Fruit fly (Drosophila melanogaster): Measurements from ENCODE around the gene CG9586.

The CG9586 gene

DNA sequence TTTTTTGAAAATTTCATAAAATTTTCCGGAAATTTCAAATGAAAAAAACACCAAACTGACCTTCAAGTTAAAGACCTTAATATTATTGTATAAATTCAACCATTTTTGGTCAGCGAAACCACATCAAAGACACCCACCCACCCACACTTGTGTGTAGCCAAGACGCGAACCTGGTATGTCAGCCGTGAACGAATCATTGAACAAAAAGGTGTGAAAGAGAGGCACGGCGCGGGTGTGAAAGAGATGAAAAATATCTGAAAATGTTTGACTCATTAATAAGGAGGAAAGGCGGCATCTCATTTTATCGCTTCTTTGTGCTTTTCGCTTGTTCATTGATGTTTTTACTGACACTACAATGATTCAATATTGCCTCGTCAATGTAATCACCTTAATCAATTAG, 8.0 kb downstream of the CG9586 start:
- TF ChIP-seq Abd-B (GFP tag; optimal IDR thresholded peaks at IDR 0.05) (no peak), br (GFP tag; optimal IDR thresholded peaks at IDR 0.05) (no peak), Dif (GFP tag; optimal IDR thresholded peaks at IDR 0.05; ENCODE audit: partially characterized antibody) (no peak), Myc (optimal IDR thresholded peaks at IDR 0.05) (no peak), fru (GFP tag; optimal IDR thresholded peaks at IDR 0.05) (no peak), OdsH (GFP tag; optimal IDR thresholded peaks at IDR 0.05) (no peak)

DNA sequence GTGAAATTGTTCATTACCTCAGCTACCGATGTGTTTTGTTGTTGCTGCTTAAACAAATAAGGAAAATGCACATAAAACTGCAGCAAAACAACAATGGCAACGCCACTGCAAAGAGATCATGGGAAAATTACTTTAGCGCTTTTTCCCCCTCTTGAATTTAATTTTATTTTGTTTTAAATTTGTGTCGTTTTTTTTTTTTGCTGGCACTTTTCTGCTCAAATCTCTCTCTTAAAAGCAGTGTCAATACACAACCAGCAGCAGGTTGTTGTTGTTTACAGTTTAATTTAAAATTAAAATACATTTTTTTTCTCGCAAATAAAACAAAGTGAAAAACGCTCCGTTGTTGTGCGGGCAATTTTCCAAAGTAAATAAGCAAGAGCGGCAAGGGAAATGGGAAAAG, 8.5 kb downstream of the CG9586 start:
- TF ChIP-seq Sp1 (GFP tag; optimal IDR thresholded peaks at IDR 0.05) (no peak), pan (optimal IDR thresholded peaks at IDR 0.05) (no peak), tai (GFP tag; optimal IDR thresholded peaks at IDR 0.05) (no peak), dl (GFP tag; optimal IDR thresholded peaks at IDR 0.05; ENCODE audit: insufficient read depth in 1 of 2, partially characterized antibody in 2 of 2) (no peak), Abd-B (GFP tag; optimal IDR thresholded peaks at IDR 0.05) (no peak), jim (GFP tag; optimal IDR thresholded peaks at IDR 0.05) (no peak), Myc (optimal IDR thresholded peaks at IDR 0.05) (no peak), brk (GFP tag; optimal IDR thresholded peaks at IDR 0.05) (no peak), ey (GFP tag; optimal IDR thresholded peaks at IDR 0.05) (no peak), br (GFP tag; optimal IDR thresholded peaks at IDR 0.05) (no peak), usp (GFP tag; optimal IDR thresholded peaks at IDR 0.05) (no peak), foxo (GFP tag; optimal IDR thresholded peaks at IDR 0.05) (no peak), psq (GFP tag; optimal IDR thresholded peaks at IDR 0.05) (no peak), rgr (GFP tag; optimal IDR thresholded peaks at IDR 0.05) (no peak), GATAd (GFP tag; optimal IDR thresholded peaks at IDR 0.05) (no peak), woc (GFP tag; optimal IDR thresholded peaks at IDR 0.05) (no peak), lola (GFP tag; optimal IDR thresholded peaks at IDR 0.05) (no peak), dmrt93B (GFP tag; optimal IDR thresholded peaks at IDR 0.05) (no peak), OdsH (GFP tag; optimal IDR thresholded peaks at IDR 0.05) (no peak), dsf (GFP tag; optimal IDR thresholded peaks at IDR 0.05; ENCODE audit: borderline replicate concordance) (no peak)

DNA sequence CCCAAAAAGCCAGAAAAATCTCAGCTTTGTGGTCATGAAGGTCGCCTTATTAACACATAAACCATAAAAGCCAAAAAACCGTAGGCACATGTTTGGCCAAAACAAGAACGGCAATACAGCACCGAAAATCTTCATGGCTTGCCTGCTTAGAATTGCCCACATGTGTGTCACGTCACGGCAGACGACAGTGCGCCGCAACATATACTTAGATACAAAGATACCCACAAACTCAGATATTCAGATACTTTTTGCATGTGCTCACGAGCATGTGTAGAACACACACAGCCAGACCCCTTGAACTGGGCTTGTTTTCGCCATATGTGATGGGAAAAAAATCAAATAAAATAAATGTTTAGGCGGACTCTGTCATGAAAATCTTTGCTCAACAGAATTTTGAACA, 15.5 kb downstream of the CG9586 start:
- TF ChIP-seq Abd-B (GFP tag; optimal IDR thresholded peaks at IDR 0.05) (no peak), Mio (GFP tag; optimal IDR thresholded peaks at IDR 0.05) (no peak), dl (GFP tag; optimal IDR thresholded peaks at IDR 0.05; ENCODE audit: insufficient read depth in 1 of 2, partially characterized antibody in 2 of 2) (no peak), lola (GFP tag; optimal IDR thresholded peaks at IDR 0.05) (no peak), rgr (GFP tag; optimal IDR thresholded peaks at IDR 0.05) (no peak), Jra (GFP tag; optimal IDR thresholded peaks at IDR 0.05) (no peak), woc (GFP tag; optimal IDR thresholded peaks at IDR 0.05) (no peak), dmrt93B (GFP tag; optimal IDR thresholded peaks at IDR 0.05) (no peak), Hnf4 (GFP tag; optimal IDR thresholded peaks at IDR 0.05) (no peak), GATAd (GFP tag; optimal IDR thresholded peaks at IDR 0.05) (no peak), tai (GFP tag; optimal IDR thresholded peaks at IDR 0.05) (no peak), Sp1 (GFP tag; optimal IDR thresholded peaks at IDR 0.05) (no peak), usp (GFP tag; optimal IDR thresholded peaks at IDR 0.05) (no peak), br (GFP tag; optimal IDR thresholded peaks at IDR 0.05) (no peak), psq (GFP tag; optimal IDR thresholded peaks at IDR 0.05) (no peak), CrebA (GFP tag; optimal IDR thresholded peaks at IDR 0.05; ENCODE audit: borderline replicate concordance) (no peak), N (GFP tag; optimal IDR thresholded peaks at IDR 0.05) (no peak), fru (GFP tag; optimal IDR thresholded peaks at IDR 0.05) (no peak), jim (GFP tag; optimal IDR thresholded peaks at IDR 0.05) (no peak), pan (optimal IDR thresholded peaks at IDR 0.05) (no peak)

DNA sequence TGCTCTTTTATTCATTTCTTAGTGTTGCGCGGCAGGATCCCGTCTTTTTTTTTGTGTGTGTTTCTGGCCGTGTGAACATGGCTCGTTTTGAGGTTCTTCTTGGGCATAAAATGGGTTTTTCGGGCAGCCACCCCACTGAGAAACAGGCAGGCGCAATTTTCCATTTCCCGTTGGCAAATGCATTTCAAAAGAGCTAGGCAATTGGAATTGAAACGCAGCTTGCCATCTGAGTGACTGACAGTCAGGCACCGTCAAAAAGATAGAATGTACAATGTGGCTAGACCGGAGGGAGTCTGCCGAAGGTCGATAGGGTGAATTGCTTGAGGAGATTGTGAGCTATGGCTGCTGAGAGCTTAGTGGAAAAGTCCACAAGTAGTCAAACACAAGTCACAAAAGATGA, 16.2 kb downstream of the CG9586 start:
- TF ChIP-seq dmrt93B (GFP tag; optimal IDR thresholded peaks at IDR 0.05) (no peak), brk (GFP tag; optimal IDR thresholded peaks at IDR 0.05) (no peak), Mio (GFP tag; optimal IDR thresholded peaks at IDR 0.05) (no peak), foxo (GFP tag; optimal IDR thresholded peaks at IDR 0.05) (no peak), ey (GFP tag; optimal IDR thresholded peaks at IDR 0.05) (no peak), Abd-B (GFP tag; optimal IDR thresholded peaks at IDR 0.05) (no peak), sv (GFP tag; optimal IDR thresholded peaks at IDR 0.05) (no peak), Myc (optimal IDR thresholded peaks at IDR 0.05) (no peak), Vsx2 (GFP tag; optimal IDR thresholded peaks at IDR 0.05; ENCODE audit: partially characterized antibody) (no peak), OdsH (GFP tag; optimal IDR thresholded peaks at IDR 0.05) (no peak), fru (GFP tag; optimal IDR thresholded peaks at IDR 0.05) (no peak), h (GFP tag; optimal IDR thresholded peaks at IDR 0.05) (no peak), Dif (GFP tag; optimal IDR thresholded peaks at IDR 0.05; ENCODE audit: partially characterized antibody) (no peak), sage (GFP tag; optimal IDR thresholded peaks at IDR 0.05) (no peak), Rel (GFP tag; optimal IDR thresholded peaks at IDR 0.05) (no peak), Rel (tag; optimal IDR thresholded peaks at IDR 0.05) (no peak), Jra (GFP tag; optimal IDR thresholded peaks at IDR 0.05) (no peak), CrebA (GFP tag; optimal IDR thresholded peaks at IDR 0.05; ENCODE audit: borderline replicate concordance) (no peak), N (GFP tag; optimal IDR thresholded peaks at IDR 0.05) (no peak), dl (GFP tag; optimal IDR thresholded peaks at IDR 0.05; ENCODE audit: insufficient read depth in 1 of 2, partially characterized antibody in 2 of 2) (no peak)
